Fruit fly (Drosophila melanogaster) whole organism: ENCODE measurements around the gene Pdp1.

ENCODE experiments used
- CG8478 ChIP-seq: fragments of >200 bp; optimal IDR thresholded peaks from 2 replicates; lab custom pipeline; 2018; ENCODE audit warnings: inconsistent platforms
- Dll ChIP-seq: fragments of >200 bp; optimal IDR thresholded peaks from 2 replicates; lab custom pipeline; 2017
- EcR ChIP-seq, 2 experiments: fragments of >200 bp; optimal IDR thresholded peaks; 2 replicates each; lab custom pipeline; 2017; ENCODE audit warnings: missing biosample characterization in 2 of 2, missing genetic modification characterization in 2 of 2, missing genetic modification reagents in 2 of 2
- pan ChIP-seq: fragments of >200 bp; optimal IDR thresholded peaks from 2 replicates; lab custom pipeline; 2017
- psq ChIP-seq: fragments of >200 bp; optimal IDR thresholded peaks from 2 replicates; lab custom pipeline; 2017
- usp ChIP-seq: fragments of >200 bp; optimal IDR thresholded peaks from 2 replicates; lab custom pipeline; 2017; ENCODE audit warnings: missing biosample characterization, missing genetic modification characterization, mixed read lengths

The Pdp1 gene

dm6 chr3L:7813422-7813821 is 53.7 kb downstream of the Pdp1 start:
- TF ChIP-seq Dll (no peak), usp (no peak), CG8478 (lab: Kevin White, UChicago) (no peak), psq (lab: Kevin White, UChicago) (no peak), pan (lab: Kevin White, UChicago) (no peak), EcR (GFP tag; optimal IDR thresholded peaks at IDR 0.05; lab: Kevin White, UChicago) (no peak)

dm6 chr3L:7811594-7811993 is 55.6 kb downstream of the Pdp1 start:
- no peak for TF ChIP-seq CG8478 (lab: Kevin White, UChicago)
- TF ChIP-seq EcR (GFP tag; optimal IDR thresholded peaks at IDR 0.05; lab: Kevin White, UChicago), result no peak
- TF ChIP-seq Dll, result no peak
- no peak for TF ChIP-seq usp
- TF ChIP-seq pan (lab: Kevin White, UChicago), result no peak
- no peak for TF ChIP-seq psq (lab: Kevin White, UChicago)

dm6 chr3L:7810924-7811323 is 56.2 kb downstream of the Pdp1 start:
- TF ChIP-seq EcR (GFP tag; optimal IDR thresholded peaks at IDR 0.05; lab: Kevin White, UChicago) (no peak), pan (lab: Kevin White, UChicago) (no peak), psq (lab: Kevin White, UChicago) (no peak), Dll (no peak), CG8478 (lab: Kevin White, UChicago) (no peak), usp (no peak)

dm6 chr3L:7810426-7810825 is 56.7 kb downstream of the Pdp1 start:
- TF ChIP-seq Dll (no peak), pan (lab: Kevin White, UChicago) (peak; percentile 12)

- TF ChIP-seq Dll (no peak), EcR (GFP tag; optimal IDR thresholded peaks at IDR 0.05; lab: Kevin White, UChicago) (no peak), pan (lab: Kevin White, UChicago) (no peak), psq (lab: Kevin White, UChicago) (no peak)
These were observed 57.7 kb downstream of the Pdp1 start, which contains the start of gene CG32369 for dm6 chr3L:7809289-7810099. Gene CG32369, minus strand, starts transcription at chr3L:7809825.

- TF ChIP-seq EcR (GFP tag; optimal IDR thresholded peaks at IDR 0.05; lab: Kevin White, UChicago), result peak in 1 of 2 experiments; percentile 27
- peak; percentile 8 for TF ChIP-seq pan (lab: Kevin White, UChicago)
- no peak for TF ChIP-seq Dll
These were observed 58.5 kb downstream of the Pdp1 start for dm6 chr3L:7808491-7809162.

- TF ChIP-seq CG8478 (lab: Kevin White, UChicago), result no peak
- no peak for TF ChIP-seq EcR (GFP tag; optimal IDR thresholded peaks at IDR 0.05; lab: Kevin White, UChicago)
- no peak for TF ChIP-seq Dll
- no peak for TF ChIP-seq pan (lab: Kevin White, UChicago)
- TF ChIP-seq psq (lab: Kevin White, UChicago), result no peak
- no peak for TF ChIP-seq usp
These were observed 59.4 kb downstream of the Pdp1 start for dm6 chr3L:7807552-7808402.

- no peak for TF ChIP-seq usp
- peak in 1 of 2 experiments; percentile 47 for TF ChIP-seq EcR (GFP tag; optimal IDR thresholded peaks at IDR 0.05; lab: Kevin White, UChicago)
These were observed 60.5 kb downstream of the Pdp1 start for dm6 chr3L:7806503-7807216.

- TF ChIP-seq CG8478 (lab: Kevin White, UChicago) (no peak), EcR (GFP tag; optimal IDR thresholded peaks at IDR 0.05; lab: Kevin White, UChicago) (no peak), usp (no peak), psq (lab: Kevin White, UChicago) (no peak), Dll (no peak), pan (lab: Kevin White, UChicago) (no peak)
These were observed 61.8 kb downstream of the Pdp1 start for dm6 chr3L:7805336-7805803.

- no peak for TF ChIP-seq Dll
- no peak for TF ChIP-seq psq (lab: Kevin White, UChicago)
- TF ChIP-seq pan (lab: Kevin White, UChicago), result no peak
- no peak for TF ChIP-seq usp
- TF ChIP-seq CG8478 (lab: Kevin White, UChicago), result no peak
- TF ChIP-seq EcR (GFP tag; optimal IDR thresholded peaks at IDR 0.05; lab: Kevin White, UChicago), result peak; percentile 87 to 88
These were observed 62.5 kb downstream of the Pdp1 start for dm6 chr3L:7804406-7805327.
